Worm (Caenorhabditis elegans) whole organism, late embryonic: ENCODE results near the gene F47B7.3.

Experiments used
- ceh-9 ChIP-seq: sonication (generic microtip); optimal IDR thresholded peaks from 2 replicates; lab custom pipeline; 2016; ENCODE audit warnings: mild to moderate bottlenecking, missing genetic modification characterization, inconsistent platforms, missing compliant biosample characterization
- elt-2 ChIP-seq: sonication (generic microtip); optimal IDR thresholded peaks from 2 replicates; lab custom pipeline; 2016; ENCODE audit warnings: missing genetic modification reagents, missing genetic modification characterization, missing compliant biosample characterization
- fkh-10 ChIP-seq: fragments of 150-350 bp; optimal IDR thresholded peaks from 2 replicates; lab custom pipeline; 2014; ENCODE audit warnings: missing biosample characterization, missing genetic modification reagents, missing genetic modification characterization
- fkh-6 ChIP-seq: sonication (generic microtip); optimal IDR thresholded peaks from 2 replicates; lab custom pipeline; 2016; ENCODE audit warnings: missing genetic modification characterization, missing compliant biosample characterization
- hlh-6 ChIP-seq: sonication (generic microtip); optimal IDR thresholded peaks from 2 replicates; lab custom pipeline; 2016; ENCODE audit warnings: missing genotype, missing genetic modification characterization, missing compliant biosample characterization

DNA sequence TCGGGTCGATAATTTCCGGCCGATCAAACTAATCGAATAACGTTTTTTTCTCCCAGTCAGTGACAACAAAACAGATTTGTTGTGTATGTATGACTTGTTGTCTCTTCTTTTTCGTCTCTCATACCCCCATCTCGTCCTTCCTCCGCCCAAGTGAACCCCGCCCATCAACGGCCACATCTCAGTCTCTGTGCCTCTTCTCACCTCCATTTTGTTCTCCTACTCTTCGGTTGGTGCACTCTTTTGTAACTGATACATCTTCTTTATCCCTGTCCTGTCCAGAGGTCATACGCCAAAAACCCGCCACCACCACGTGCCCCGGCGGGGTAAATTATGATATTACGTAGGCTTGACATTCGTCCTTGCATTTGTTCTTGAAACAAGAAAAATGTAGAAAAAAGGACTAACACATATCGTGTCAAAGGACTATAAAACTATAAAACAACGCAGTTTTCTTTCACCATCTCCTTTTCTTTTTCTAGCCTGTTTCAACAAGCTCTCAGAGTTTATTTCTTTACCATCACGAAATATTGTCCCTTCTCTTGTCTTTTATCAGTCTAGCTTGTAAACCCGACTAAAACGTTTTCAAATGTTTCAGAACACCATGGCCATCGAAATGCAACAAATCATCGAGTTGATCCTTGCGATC lies 23.4 kb upstream of the F47B7.3 start, which contains the start of gene pmpl-1:
- no peak for TF ChIP-seq elt-2
- no peak for TF ChIP-seq fkh-10
- no peak for TF ChIP-seq fkh-6 (tag; lab: Kevin White, UChicago)
- no peak for TF ChIP-seq hlh-6
- TF ChIP-seq ceh-9 (tag; lab: Kevin White, UChicago) = no peak
